Worm (Caenorhabditis elegans): ENCODE data around the gene T25F10.4.
A peak's percentile ranks its signal among the peaks of the same experiment; 100 is the strongest.

DNA sequence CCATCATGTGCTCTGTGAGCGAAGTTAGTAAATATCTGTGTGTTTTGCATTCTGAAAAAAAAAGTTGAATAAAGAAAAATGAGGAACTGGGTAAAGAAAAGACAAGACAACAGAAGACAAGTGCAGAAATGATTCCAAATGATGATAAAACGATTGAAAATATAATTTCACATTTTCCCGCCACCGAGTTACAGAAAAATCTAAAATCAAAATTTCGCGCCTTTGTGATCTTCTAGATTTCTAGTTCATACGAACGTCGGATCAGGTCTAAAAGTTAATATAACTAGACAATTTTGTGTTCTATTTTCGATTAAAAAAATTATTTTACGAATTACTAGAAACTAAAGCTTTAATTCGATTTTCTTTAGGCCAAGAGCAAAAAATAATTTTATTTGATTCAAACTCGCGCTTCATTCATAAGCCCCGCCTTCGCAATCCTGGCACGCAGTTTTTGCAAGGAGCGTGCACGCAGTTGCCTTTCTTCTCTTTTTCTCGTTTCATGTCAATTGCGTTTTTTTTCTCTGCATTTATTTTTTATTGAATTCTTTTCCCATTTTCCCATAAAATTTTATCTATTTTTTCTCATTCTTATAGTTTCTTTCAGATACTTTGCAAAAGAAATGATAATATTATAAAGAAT is 22.7 kb upstream of the T25F10.4 start, which contains the start of the genes spn-4 and spe-39:
- TF ChIP-seq C04F5.9 (tag; optimal IDR thresholded peaks at IDR 0.05), result peak; percentile 1
- TF ChIP-seq unc-130 (tag; optimal IDR thresholded peaks at IDR 0.05), result peak; percentile 95
- TF ChIP-seq efl-1 (optimal IDR thresholded peaks at IDR 0.05), result peak; percentile 71 to 95
- peak; percentile 93 to 99 for TF ChIP-seq efl-1 (GFP tag; optimal IDR thresholded peaks at IDR 0.05 in 1 of 2)
- TF ChIP-seq nhr-19 (GFP tag; conservative IDR thresholded peaks at IDR 0.05), result peak; percentile 73
- TF ChIP-seq ztf-11 (tag; optimal IDR thresholded peaks at IDR 0.05), result peak in 1 of 2 experiments; percentile 72

Data from whole organism, L1 larva.